Fruit fly (Drosophila melanogaster) whole organism, prepupa: Measurements from ENCODE around the gene CG13116.

Source experiments
- CG10669 ChIP-seq: fragments of 200-800 bp; sonication (Bioruptor generic); optimal IDR thresholded peaks from 3 replicates; lab custom pipeline; 2018; ENCODE audit warnings: missing biosample characterization, mild to moderate bottlenecking, missing genetic modification characterization, moderate library complexity
- CG15336 ChIP-seq: fragments of 200-800 bp; sonication (Bioruptor generic); IDR thresholded peaks from 2 replicates; pipeline ENCODE4 v1.3.6; 2022; ENCODE audit warnings: missing biosample characterization, missing genetic modification characterization
- CG16779 ChIP-seq: fragments of 200-800 bp; sonication (Bioruptor generic); optimal IDR thresholded peaks from 3 replicates; lab custom pipeline; 2017; ENCODE audit warnings: missing biosample characterization, mild to moderate bottlenecking, missing genetic modification characterization
- CG32006 ChIP-seq: fragments of 200-800 bp; sonication (Bioruptor generic); optimal IDR thresholded peaks from 3 replicates; lab custom pipeline; 2017; ENCODE audit warnings: missing biosample characterization, mild to moderate bottlenecking, missing genetic modification characterization
- CG34406 ChIP-seq: fragments of 200-800 bp; sonication (Bioruptor generic); optimal IDR thresholded peaks from 3 replicates; lab custom pipeline; 2016; ENCODE audit warnings: missing biosample characterization, missing genetic modification characterization
- CG3919 ChIP-seq: fragments of 200-800 bp; sonication (Bioruptor generic); optimal IDR thresholded peaks from 3 replicates; lab custom pipeline; 2016; ENCODE audit warnings: missing biosample characterization, missing genetic modification characterization
- CG6163 ChIP-seq: fragments of 200-800 bp; sonication (Bioruptor generic); IDR thresholded peaks from 3 replicates; pipeline ENCODE4 v1.3.6; 2022; ENCODE audit warnings: missing biosample characterization, missing genetic modification characterization
- CG6276 ChIP-seq: fragments of 200-800 bp; sonication (Bioruptor generic); optimal IDR thresholded peaks from 2 replicates; lab custom pipeline; 2017; ENCODE audit warnings: missing biosample characterization, mild to moderate bottlenecking, missing genetic modification characterization
- CG6792 ChIP-seq: fragments of 200-800 bp; sonication (Bioruptor generic); optimal IDR thresholded peaks from 3 replicates; lab custom pipeline; 2016; ENCODE audit warnings: missing biosample characterization, missing genetic modification characterization
- CG6854 ChIP-seq: fragments of 200-800 bp; sonication (Bioruptor generic); optimal IDR thresholded peaks from 2 replicates; lab custom pipeline; 2017; ENCODE audit warnings: missing biosample characterization, mild to moderate bottlenecking, missing genetic modification characterization
- CG8119 ChIP-seq: fragments of 200-800 bp; sonication (Bioruptor generic); IDR thresholded peaks from 3 replicates; pipeline ENCODE4 v1.3.6; 2022; ENCODE audit warnings: missing biosample characterization, missing genetic modification characterization
- CG8319 ChIP-seq: fragments of 200-800 bp; sonication (Bioruptor generic); optimal IDR thresholded peaks from 3 replicates; lab custom pipeline; 2016; ENCODE audit warnings: missing biosample characterization, missing genetic modification characterization
- CG8632 ChIP-seq: fragments of 200-800 bp; sonication (Bioruptor generic); optimal IDR thresholded peaks from 3 replicates; lab custom pipeline; 2016; ENCODE audit warnings: missing biosample characterization, missing genetic modification characterization
- Eip75B ChIP-seq: fragments of 200-800 bp; sonication (Bioruptor generic); optimal IDR thresholded peaks from 3 replicates; lab custom pipeline; 2016; ENCODE audit warnings: missing biosample characterization, missing genetic modification characterization
- Eip78C ChIP-seq: fragments of 200-800 bp; sonication (Bioruptor generic); peaks from one replicate; lab custom pipeline; 2016; ENCODE audit warnings: missing biosample characterization, missing genetic modification characterization
- Eip93F ChIP-seq: fragments of 200-800 bp; sonication (Bioruptor generic); optimal IDR thresholded peaks from 2 replicates; lab custom pipeline; 2016; ENCODE audit warnings: missing biosample characterization, mild to moderate bottlenecking, missing genetic modification characterization
- Ets96B ChIP-seq: fragments of 200-800 bp; optimal IDR thresholded peaks from 2 replicates; lab custom pipeline; 2019; ENCODE audit warnings: missing biosample characterization, mild to moderate bottlenecking, missing genetic modification characterization, moderate library complexity
- Gug ChIP-seq: fragments of 200-800 bp; sonication (Bioruptor generic); IDR thresholded peaks from 2 replicates; pipeline ENCODE4 v1.3.6; 2022; ENCODE audit warnings: missing biosample characterization, missing genetic modification characterization
- Hr38 ChIP-seq: sonication (Bioruptor generic); optimal IDR thresholded peaks from 2 replicates; lab custom pipeline; 2016; ENCODE audit warnings: missing biosample characterization, missing genetic modification characterization
- Hr39 ChIP-seq: fragments of 200-800 bp; sonication (Bioruptor generic); optimal IDR thresholded peaks from 2 replicates; lab custom pipeline; 2016; ENCODE audit warnings: missing biosample characterization, missing genetic modification characterization
- Hr4 ChIP-seq: fragments of 200-800 bp; sonication (Bioruptor generic); optimal IDR thresholded peaks from 3 replicates; lab custom pipeline; 2016; ENCODE audit warnings: missing biosample characterization, missing genetic modification characterization
- Lpt ChIP-seq: fragments of 200-800 bp; sonication (Bioruptor generic); optimal IDR thresholded peaks from 3 replicates; lab custom pipeline; 2016; ENCODE audit warnings: missing biosample characterization, missing genetic modification characterization
- OdsH ChIP-seq: fragments of 200-800 bp; sonication (Bioruptor generic); optimal IDR thresholded peaks from 3 replicates; lab custom pipeline; 2016; ENCODE audit warnings: missing biosample characterization, missing genetic modification characterization
- Smox ChIP-seq: fragments of 200-800 bp; sonication (Bioruptor generic); optimal IDR thresholded peaks from 3 replicates; lab custom pipeline; 2016; ENCODE audit warnings: missing biosample characterization, missing genetic modification characterization
- Sox14 ChIP-seq: fragments of 200-800 bp; sonication (Bioruptor generic); optimal IDR thresholded peaks from 3 replicates; lab custom pipeline; 2016; ENCODE audit warnings: missing biosample characterization, missing genetic modification characterization
- achi ChIP-seq: fragments of 200-800 bp; sonication (Bioruptor generic); optimal IDR thresholded peaks from 3 replicates; lab custom pipeline; 2016; ENCODE audit warnings: missing biosample characterization, missing genetic modification characterization
- cyc ChIP-seq: fragments of 200-800 bp; sonication (Bioruptor generic); optimal IDR thresholded peaks from 3 replicates; lab custom pipeline; 2016; ENCODE audit warnings: missing biosample characterization, missing genetic modification characterization
- dsx ChIP-seq: fragments of 200-800 bp; optimal IDR thresholded peaks from 3 replicates; lab custom pipeline; 2019; ENCODE audit warnings: missing biosample characterization, mild to moderate bottlenecking, missing genetic modification characterization, moderate library complexity; ENCODE audit not compliant: poor library complexity, severe bottlenecking
- eg ChIP-seq: fragments of 200-800 bp; sonication (Bioruptor generic); IDR thresholded peaks from 3 replicates; pipeline ENCODE4 v1.3.6; 2022; ENCODE audit warnings: missing biosample characterization, missing genetic modification characterization
- esn ChIP-seq: fragments of 200-800 bp; sonication (Bioruptor generic); optimal IDR thresholded peaks from 2 replicates; lab custom pipeline; 2016; ENCODE audit warnings: missing biosample characterization, mild to moderate bottlenecking, missing genetic modification characterization, moderate library complexity
- fd59A ChIP-seq: fragments of 200-800 bp; sonication (Bioruptor generic); optimal IDR thresholded peaks from 2 replicates; lab custom pipeline; 2017; ENCODE audit warnings: missing biosample characterization, mild to moderate bottlenecking, missing genetic modification characterization, missing genetic modification reagents
- fd85E ChIP-seq: fragments of 200-800 bp; sonication (Bioruptor generic); optimal IDR thresholded peaks from 3 replicates; lab custom pipeline; 2016; ENCODE audit warnings: missing biosample characterization, missing genetic modification characterization
- fkh ChIP-seq: fragments of 200-800 bp; sonication (Bioruptor generic); optimal IDR thresholded peaks from 3 replicates; lab custom pipeline; 2017; ENCODE audit warnings: missing biosample characterization, mild to moderate bottlenecking, missing genetic modification characterization, moderate library complexity
- pdm3 ChIP-seq: fragments of 200-800 bp; sonication (Bioruptor generic); optimal IDR thresholded peaks from 3 replicates; lab custom pipeline; 2016; ENCODE audit warnings: missing biosample characterization, missing genetic modification characterization
- salr ChIP-seq, 2 experiments: fragments of 200-800 bp; sonication (Bioruptor generic); optimal IDR thresholded peaks; 3 replicates each; lab custom pipeline; 2016 to 2018; ENCODE audit warnings: missing biosample characterization in 2 of 2, missing genetic modification characterization in 2 of 2, mild to moderate bottlenecking in 1 of 2
- spab ChIP-seq: fragments of 200-800 bp; sonication (Bioruptor generic); optimal IDR thresholded peaks from 2 replicates; lab custom pipeline; 2017; ENCODE audit warnings: missing biosample characterization, mild to moderate bottlenecking, missing genetic modification characterization, missing genetic modification reagents
- ss ChIP-seq, 2 experiments: fragments of 200-800 bp; sonication (Bioruptor generic); optimal IDR thresholded peaks; 2 replicates in 1 of 2; 3 replicates in 1 of 2; lab custom pipeline; 2017 to 2018; ENCODE audit warnings: mild to moderate bottlenecking in 2 of 2, missing biosample characterization in 2 of 2, missing genetic modification characterization in 2 of 2, moderate library complexity in 1 of 2
- topi ChIP-seq: fragments of 200-800 bp; sonication (Bioruptor generic); optimal IDR thresholded peaks from 3 replicates; lab custom pipeline; 2016; ENCODE audit warnings: missing biosample characterization, missing genetic modification characterization
- vri ChIP-seq: fragments of 200-800 bp; sonication (Bioruptor generic); optimal IDR thresholded peaks from 3 replicates; lab custom pipeline; 2016; ENCODE audit warnings: missing biosample characterization, mild to moderate bottlenecking, missing genetic modification characterization

CG13116 gene

dm6 chr2L:9700454-9700853 is 29.3 kb upstream of the CG13116 start, which contains the start of gene pelo (continued):
- TF ChIP-seq achi (GFP tag; lab: Kevin White, UChicago) (peak; percentile 44), CG3919 (peak; percentile 40), CG10669 (GFP tag; lab: Kevin White, UChicago) (no peak), CG34406 (GFP tag; lab: Kevin White, UChicago) (peak; percentile 25), topi (GFP tag; lab: Kevin White, UChicago) (peak; percentile 38), fd59A (GFP tag; lab: Kevin White, UChicago) (no peak), Hr38 (GFP tag; lab: Kevin White, UChicago) (no peak), Smox (GFP tag; lab: Kevin White, UChicago) (no peak), CG15336 (GFP tag; lab: Robert Waterston, UW) (no peak), CG6792 (peak; percentile 38), esn (GFP tag; lab: Kevin White, UChicago) (peak; percentile 51), Lpt (GFP tag; lab: Kevin White, UChicago) (no peak), OdsH (GFP tag; lab: Kevin White, UChicago) (no peak), CG8319 (GFP tag; lab: Kevin White, UChicago) (no peak), CG16779 (tag; lab: Kevin White, UChicago) (no peak), Hr4 (GFP tag; lab: Kevin White, UChicago) (peak; percentile 27), vri (GFP tag; lab: Kevin White, UChicago) (peak; percentile 41), Eip78C (GFP tag; lab: Kevin White, UChicago) (peak; percentile 60), fd85E (no peak), Ets96B (peak; percentile 53), dsx (GFP tag; lab: Kevin White, UChicago) (peak; percentile 7), CG8632 (GFP tag; lab: Kevin White, UChicago) (peak; percentile 21), cyc (peak; percentile 39), salr (GFP tag; optimal IDR thresholded peaks at IDR 0.05; lab: Kevin White, UChicago) (no peak), CG32006 (GFP tag; lab: Kevin White, UChicago) (peak; percentile 51), spab (GFP tag; lab: Kevin White, UChicago) (no peak), Gug (GFP tag; lab: Robert Waterston, UW) (no peak), fkh (GFP tag; lab: Kevin White, UChicago) (peak; percentile 41), Hr39 (GFP tag; lab: Kevin White, UChicago) (no peak), pdm3 (GFP tag; lab: Kevin White, UChicago) (peak; percentile 43), CG6854 (GFP tag; lab: Kevin White, UChicago) (peak; percentile 9)

- TF ChIP-seq pdm3 (GFP tag; lab: Kevin White, UChicago): no peak
- TF ChIP-seq CG6792: no peak
- peak; percentile 25 for TF ChIP-seq fkh (GFP tag; lab: Kevin White, UChicago)
- TF ChIP-seq Eip93F (GFP tag; lab: Kevin White, UChicago): no peak
- no peak for TF ChIP-seq Gug (GFP tag; lab: Robert Waterston, UW)
These were observed 26.7 kb upstream of the CG13116 start for dm6 chr2L:9703000-9703399.

dm6 chr2L:9704343-9704742 is 25.4 kb upstream of the CG13116 start:
- TF ChIP-seq pdm3 (GFP tag; lab: Kevin White, UChicago) (no peak), Eip75B (GFP tag; lab: Kevin White, UChicago) (no peak), ss (GFP tag; optimal IDR thresholded peaks at IDR 0.05; lab: Kevin White, UChicago) (peak in 1 of 2 experiments; percentile 76), CG8119 (GFP tag; lab: Robert Waterston, UW) (0 out of 3 replicates have a peak, but pooled peaks have one; percentile 14), CG6276 (GFP tag; lab: Kevin White, UChicago) (peak; percentile 1), dsx (GFP tag; lab: Kevin White, UChicago) (peak; percentile 43), Sox14 (GFP tag; lab: Kevin White, UChicago) (no peak), eg (GFP tag; lab: Robert Waterston, UW) (peak; percentile 27; the same call in 1 of the 3 replicates), CG6163 (GFP tag; lab: Robert Waterston, UW) (0 out of 3 replicates have a peak, but pooled peaks have one; percentile 36)
